Worm (Caenorhabditis elegans) whole organism, young adult: ENCODE measurements around the gene ifta-2.

Experiments
- D2030.7 ChIP-seq: fragments of 200-800 bp; sonication (Bioruptor generic); IDR thresholded peaks from 2 replicates; pipeline ENCODE4 v1.3.6; 2022; ENCODE audit warnings: missing genetic modification reagents, missing genetic modification characterization, missing compliant biosample characterization
- F33H1.4 ChIP-seq: fragments of 200-800 bp; sonication (Bioruptor generic); IDR thresholded peaks from 2 replicates; pipeline ENCODE4 v1.3.6; 2022; ENCODE audit warnings: missing genetic modification reagents, missing genetic modification characterization, missing compliant biosample characterization
- F57A8.1 ChIP-seq: fragments of 200-800 bp; sonication (Bioruptor generic); optimal IDR thresholded peaks from 2 replicates; lab custom pipeline; 2018; ENCODE audit warnings: mild to moderate bottlenecking, missing genetic modification characterization, moderate library complexity, missing compliant biosample characterization
- T07F8.4 ChIP-seq: sonication (generic microtip); optimal IDR thresholded peaks from 2 replicates; lab custom pipeline; 2016; ENCODE audit warnings: mild to moderate bottlenecking, missing genetic modification characterization, moderate library complexity, missing compliant biosample characterization
- Y53G8AR.9 ChIP-seq: fragments of 200-800 bp; sonication (Bioruptor generic); conservative IDR thresholded peaks from 2 replicates; pipeline ENCODE4 v1.3.6; 2022; ENCODE audit warnings: missing genetic modification reagents, missing genetic modification characterization, missing compliant biosample characterization
- Y56A3A.18 ChIP-seq: fragments of 200-800 bp; sonication (Bioruptor generic); IDR thresholded peaks from 2 replicates; pipeline ENCODE4 v1.3.6; 2022; ENCODE audit warnings: missing genetic modification reagents, missing genetic modification characterization, missing compliant biosample characterization
- ZK185.1 ChIP-seq: sonication (generic microtip); optimal IDR thresholded peaks from 2 replicates; lab custom pipeline; 2016; ENCODE audit warnings: mild to moderate bottlenecking, missing genetic modification characterization, missing compliant biosample characterization; ENCODE audit not compliant: poor library complexity, severe bottlenecking
- ama-1 ChIP-seq, 3 experiments: fragments of 150-350 bp in 1 of 3; sonication (generic microtip) in 2 of 3; optimal IDR thresholded peaks; 2 replicates each; lab custom pipeline; 2014 to 2018; ENCODE audit warnings: missing biosample characterization in 2 of 3, missing genetic modification characterization in 2 of 3, missing genetic modification reagents in 2 of 3
- atf-7 ChIP-seq: sonication (generic microtip); optimal IDR thresholded peaks from 2 replicates; lab custom pipeline; 2017; ENCODE audit warnings: mild to moderate bottlenecking, missing genetic modification characterization, missing compliant biosample characterization
- athp-1 ChIP-seq: sonication (generic microtip); optimal IDR thresholded peaks from 2 replicates; lab custom pipeline; 2017; ENCODE audit warnings: mild to moderate bottlenecking, missing genetic modification characterization, missing compliant biosample characterization
- attf-3 ChIP-seq: fragments of 200-800 bp; sonication (Bioruptor generic); conservative IDR thresholded peaks from 2 replicates; pipeline ENCODE4 v1.3.6; 2022; ENCODE audit warnings: missing genetic modification reagents, missing genetic modification characterization, missing compliant biosample characterization
- attf-5 ChIP-seq: fragments of 200-800 bp; sonication (Bioruptor generic); optimal IDR thresholded peaks from 2 replicates; lab custom pipeline; 2018; ENCODE audit warnings: mild to moderate bottlenecking, missing genetic modification characterization, missing compliant biosample characterization
- bed-2 ChIP-seq: fragments of 200-800 bp; sonication (Bioruptor generic); IDR thresholded peaks from 2 replicates; pipeline ENCODE4 v1.3.6; 2022; ENCODE audit warnings: missing genetic modification reagents, missing genetic modification characterization, missing compliant biosample characterization
- ccch-3 ChIP-seq: fragments of 200-800 bp; sonication (Bioruptor generic); optimal IDR thresholded peaks from 2 replicates; lab custom pipeline; 2018; ENCODE audit warnings: mild to moderate bottlenecking, missing genetic modification characterization, missing compliant biosample characterization
- cebp-1 ChIP-seq, 2 experiments: fragments of 200-800 bp in 1 of 2; sonication (Bioruptor generic) in 1 of 2; sonication (generic microtip) in 1 of 2; IDR thresholded peaks in 1 of 2; optimal IDR thresholded peaks in 1 of 2; 2 replicates each; pipeline versions ENCODE4 v1.3.6 to Lab custom; 2017 to 2022; ENCODE audit warnings: missing compliant biosample characterization in 2 of 2, missing genetic modification characterization in 2 of 2, mild to moderate bottlenecking in 1 of 2, missing genetic modification reagents in 1 of 2, moderate library complexity in 1 of 2
- cebp-2 ChIP-seq: fragments of 200-800 bp; sonication (Bioruptor generic); IDR thresholded peaks from 2 replicates; pipeline ENCODE4 v1.3.6; 2022; ENCODE audit warnings: missing genetic modification characterization, missing compliant biosample characterization
- ceh-27 ChIP-seq: fragments of 200-800 bp; sonication (Bioruptor generic); optimal IDR thresholded peaks from 2 replicates; lab custom pipeline; 2018; ENCODE audit warnings: mild to moderate bottlenecking, missing genetic modification characterization, moderate library complexity, missing compliant biosample characterization
- ceh-91 ChIP-seq: fragments of 200-800 bp; sonication (Bioruptor generic); IDR thresholded peaks from 2 replicates; pipeline ENCODE4 v1.3.6; 2022; ENCODE audit warnings: missing genetic modification reagents, missing genetic modification characterization, missing compliant biosample characterization
- die-1 ChIP-seq: sonication (generic microtip); optimal IDR thresholded peaks from 2 replicates; lab custom pipeline; 2016; ENCODE audit warnings: missing genotype, mild to moderate bottlenecking, missing genetic modification characterization, missing compliant biosample characterization
- dox-1 ChIP-seq: fragments of 200-800 bp; sonication (Bioruptor generic); IDR thresholded peaks from 2 replicates; pipeline ENCODE4 v1.3.6; 2022; ENCODE audit warnings: missing genetic modification reagents, missing genetic modification characterization, missing compliant biosample characterization
- efl-1 ChIP-seq: fragments of 150-350 bp; optimal IDR thresholded peaks from 2 replicates; lab custom pipeline; 2014; ENCODE audit warnings: missing biosample characterization, missing genetic modification reagents, missing genetic modification characterization
- ets-4 ChIP-seq: fragments of 200-800 bp; sonication (Bioruptor generic); optimal IDR thresholded peaks from 2 replicates; lab custom pipeline; 2018; ENCODE audit warnings: mild to moderate bottlenecking, missing genetic modification characterization, missing compliant biosample characterization
- hmg-1.2 ChIP-seq: fragments of 200-800 bp; sonication (Bioruptor generic); IDR thresholded peaks from 2 replicates; pipeline ENCODE4 v1.3.6; 2022; ENCODE audit warnings: missing genetic modification reagents, missing genetic modification characterization, missing compliant biosample characterization
- hrde-1 ChIP-seq: sonication (generic microtip); optimal IDR thresholded peaks from 2 replicates; lab custom pipeline; 2016; ENCODE audit warnings: missing genetic modification characterization, mild to moderate bottlenecking, missing compliant biosample characterization, moderate library complexity, missing genotype, missing genetic modification reagents, borderline replicate concordance
- hsf-1 ChIP-seq: fragments of 200-800 bp; sonication (Bioruptor generic); IDR thresholded peaks from 2 replicates; pipeline ENCODE4 v1.3.6; 2022; ENCODE audit warnings: missing genetic modification reagents, missing genetic modification characterization, missing compliant biosample characterization
- lag-1 ChIP-seq: fragments of 200-800 bp; sonication (Bioruptor generic); IDR thresholded peaks from 2 replicates; pipeline ENCODE4 v1.3.6; 2022; ENCODE audit warnings: missing genetic modification reagents, missing genetic modification characterization, missing compliant biosample characterization
- let-607 ChIP-seq, 2 experiments: fragments of 200-800 bp in 1 of 2; sonication (Bioruptor generic) in 1 of 2; sonication (generic microtip) in 1 of 2; optimal IDR thresholded peaks; 2 replicates each; lab custom pipeline; 2016 to 2018; ENCODE audit warnings: mild to moderate bottlenecking in 2 of 2, missing compliant biosample characterization in 2 of 2, missing genetic modification characterization in 2 of 2, moderate library complexity in 2 of 2, missing genotype in 1 of 2
- lin-26 ChIP-seq: fragments of 200-800 bp; sonication (Bioruptor generic); IDR thresholded peaks from 2 replicates; pipeline ENCODE4 v1.3.6; 2022; ENCODE audit warnings: missing genetic modification reagents, missing genetic modification characterization, missing compliant biosample characterization
- lir-1 ChIP-seq: fragments of 200-800 bp; sonication (Bioruptor generic); conservative IDR thresholded peaks from 2 replicates; pipeline ENCODE4 v1.3.6; 2022; ENCODE audit warnings: missing genetic modification reagents, missing genetic modification characterization, missing compliant biosample characterization
- madf-10 ChIP-seq: sonication (generic microtip); optimal IDR thresholded peaks from 2 replicates; lab custom pipeline; 2016; ENCODE audit warnings: mild to moderate bottlenecking, missing genetic modification characterization, missing compliant biosample characterization
- mcd-1 ChIP-seq: fragments of 200-800 bp; sonication (Bioruptor generic); IDR thresholded peaks from 2 replicates; pipeline ENCODE4 v1.3.6; 2022; ENCODE audit warnings: missing genetic modification reagents, missing genetic modification characterization, missing compliant biosample characterization
- mes-4 ChIP-seq: sonication (generic microtip); optimal IDR thresholded peaks from 2 replicates; lab custom pipeline; 2016; ENCODE audit warnings: missing genotype, missing genetic modification characterization, missing compliant biosample characterization
- nfyb-1 ChIP-seq: fragments of 200-800 bp; sonication (Bioruptor generic); IDR thresholded peaks from 2 replicates; pipeline ENCODE4 v1.3.6; 2022; ENCODE audit warnings: missing genetic modification reagents, missing genetic modification characterization, missing compliant biosample characterization
- pha-4 ChIP-seq: fragments of 150-350 bp; sonication (generic microtip); optimal IDR thresholded peaks from 2 replicates; lab custom pipeline; 2014; ENCODE audit warnings: missing biosample characterization, missing genetic modification reagents, missing genetic modification characterization
- rpc-1 ChIP-seq, 2 experiments: fragments of 150-350 bp in 1 of 2; sonication (generic microtip) in 1 of 2; optimal IDR thresholded peaks; 2 replicates each; lab custom pipeline; 2014 to 2018; ENCODE audit warnings: missing biosample characterization in 1 of 2, missing genetic modification characterization in 1 of 2, missing genetic modification reagents in 1 of 2, missing genotype in 1 of 2
- sdz-38 ChIP-seq: sonication (generic microtip); optimal IDR thresholded peaks from 2 replicates; lab custom pipeline; 2016; ENCODE audit warnings: missing genotype, missing genetic modification characterization, missing compliant biosample characterization
- snpc-3.4 ChIP-seq: sonication (generic microtip); optimal IDR thresholded peaks from 2 replicates; lab custom pipeline; 2017; ENCODE audit warnings: missing genetic modification characterization, mild to moderate bottlenecking, missing compliant biosample characterization, antibody characterized with exemption, moderate library complexity, missing genotype, missing genetic modification reagents
- snpc-4 ChIP-seq, 5 experiments: fragments of 150-350 bp in 1 of 5; sonication (generic microtip) in 4 of 5; optimal IDR thresholded peaks; 2 replicates each; lab custom pipeline; 2014 to 2018; ENCODE audit warnings: missing genetic modification characterization in 5 of 5, missing biosample characterization in 3 of 5, antibody characterized with exemption in 2 of 5, mild to moderate bottlenecking in 2 of 5, missing compliant biosample characterization in 2 of 5, missing genotype in 2 of 5, moderate library complexity in 2 of 5, missing genetic modification reagents in 1 of 5
- sptf-2 ChIP-seq: fragments of 200-800 bp; sonication (Bioruptor generic); optimal IDR thresholded peaks from 2 replicates; lab custom pipeline; 2018; ENCODE audit warnings: mild to moderate bottlenecking, missing genetic modification characterization, missing compliant biosample characterization
- unc-130 ChIP-seq: sonication (generic microtip); optimal IDR thresholded peaks from 2 replicates; lab custom pipeline; 2016; ENCODE audit warnings: missing genetic modification reagents, missing genetic modification characterization, missing compliant biosample characterization
- unc-62 ChIP-seq: fragments of 150-350 bp; optimal IDR thresholded peaks from 2 replicates; lab custom pipeline; 2014; ENCODE audit warnings: missing biosample characterization, missing genetic modification reagents, missing genetic modification characterization
- zim-3 ChIP-seq: sonication (generic microtip); optimal IDR thresholded peaks from 2 replicates; lab custom pipeline; 2017; ENCODE audit warnings: mild to moderate bottlenecking, missing genetic modification characterization, moderate library complexity, missing compliant biosample characterization
- ztf-26 ChIP-seq: sonication (generic microtip); optimal IDR thresholded peaks from 2 replicates; lab custom pipeline; 2017; ENCODE audit warnings: missing genetic modification characterization, missing compliant biosample characterization
- ztf-6 ChIP-seq: fragments of 200-800 bp; sonication (Bioruptor generic); IDR thresholded peaks from 2 replicates; pipeline ENCODE4 v1.3.6; 2022; ENCODE audit warnings: missing genetic modification reagents, missing genetic modification characterization, missing compliant biosample characterization

The ifta-2 gene

ce11 chrIV:17273602-17274110, 28.2 kb downstream of the ifta-2 start, which contains the start of gene gln-5 (continued):
- peak; percentile 97 for TF ChIP-seq D2030.7
- TF ChIP-seq ets-4 (GFP tag; lab: Kevin White, UChicago), result no peak
- peak; percentile 95 for TF ChIP-seq hsf-1 (GFP tag; lab: Robert Waterston, UW)
- TF ChIP-seq F33H1.4 (GFP tag; lab: Robert Waterston, UW), result peak; percentile 74
- peak; percentile 52; the same call in 1 of the 2 replicates for TF ChIP-seq hmg-1.2
- no peak for TF ChIP-seq unc-62 (GFP tag; lab: Kevin White, UChicago)
- no peak for TF ChIP-seq Y56A3A.18
- TF ChIP-seq mes-4, result no peak
- no peak for TF ChIP-seq F57A8.1 (GFP tag; lab: Kevin White, UChicago)
- TF ChIP-seq ztf-6 (GFP tag; lab: Robert Waterston, UW), result no peak
- peak; percentile 16 for TF ChIP-seq athp-1
- TF ChIP-seq cebp-2 (GFP tag; lab: Robert Waterston, UW), result no peak
- no peak for TF ChIP-seq T07F8.4 (tag; lab: Kevin White, UChicago)
- no peak for TF ChIP-seq ZK185.1 (tag; lab: Kevin White, UChicago)
- no peak for TF ChIP-seq lag-1
- no peak for TF ChIP-seq rpc-1 (optimal IDR thresholded peaks at IDR 0.05; lab: Kevin White, UChicago)
- TF ChIP-seq rpc-1 (tag; optimal IDR thresholded peaks at IDR 0.05; lab: Kevin White, UChicago), result no peak
- TF ChIP-seq hrde-1 (tag; lab: Kevin White, UChicago), result no peak
- peak; percentile 27; the same call in 1 of the 2 replicates for TF ChIP-seq nfyb-1 (GFP tag; lab: Robert Waterston, UW)
- no peak for TF ChIP-seq bed-2
- TF ChIP-seq Y53G8AR.9 (GFP tag; lab: Robert Waterston, UW), result no peak
- TF ChIP-seq die-1 (tag; lab: Kevin White, UChicago), result no peak
- no peak for TF ChIP-seq ccch-3 (GFP tag; lab: Kevin White, UChicago)
- TF ChIP-seq cebp-1 (GFP tag; IDR thresholded peaks at IDR 0.05; lab: Robert Waterston, UW), result no peak
- TF ChIP-seq cebp-1 (tag; optimal IDR thresholded peaks at IDR 0.05; lab: Kevin White, UChicago), result no peak
- no peak; the same call in 1 of the 2 replicates for TF ChIP-seq lir-1
- TF ChIP-seq ama-1 (optimal IDR thresholded peaks at IDR 0.05; lab: Kevin White, UChicago), result no peak
- TF ChIP-seq ama-1 (GFP tag; optimal IDR thresholded peaks at IDR 0.05; lab: Kevin White, UChicago), result no peak
- TF ChIP-seq ceh-91 (GFP tag; lab: Robert Waterston, UW), result peak; percentile 94
- TF ChIP-seq attf-5 (GFP tag; lab: Kevin White, UChicago), result no peak
- TF ChIP-seq snpc-3.4 (tag; lab: Kevin White, UChicago), result peak; percentile 82
- no peak for TF ChIP-seq madf-10 (tag; lab: Kevin White, UChicago)
- TF ChIP-seq atf-7 (tag; lab: Kevin White, UChicago), result no peak
- TF ChIP-seq lin-26 (GFP tag; lab: Robert Waterston, UW), result no peak
- TF ChIP-seq efl-1 (GFP tag; lab: Kevin White, UChicago), result peak; percentile 97
- no peak for TF ChIP-seq ceh-27 (GFP tag; lab: Kevin White, UChicago)
- TF ChIP-seq sptf-2 (GFP tag; lab: Kevin White, UChicago), result no peak
- TF ChIP-seq let-607 (tag; optimal IDR thresholded peaks at IDR 0.05; lab: Kevin White, UChicago), result no peak
- TF ChIP-seq mcd-1 (GFP tag; lab: Robert Waterston, UW), result peak; percentile 37; the same call in 1 of the 2 replicates
- TF ChIP-seq ztf-26 (tag; lab: Kevin White, UChicago), result no peak
- no peak for TF ChIP-seq sdz-38
- peak; percentile 81 for TF ChIP-seq dox-1 (GFP tag; lab: Robert Waterston, UW)
- no peak for TF ChIP-seq zim-3
- no peak for TF ChIP-seq pha-4 (tag; lab: Kevin White, UChicago)
- TF ChIP-seq unc-130 (GFP tag; lab: Kevin White, UChicago), result no peak
- peak; percentile 35 for TF ChIP-seq snpc-4 (GFP tag; optimal IDR thresholded peaks at IDR 0.05; lab: Kevin White, UChicago)
- peak in 3 of 4 experiments; percentile 16 to 76 (median 71) for TF ChIP-seq snpc-4 (tag; optimal IDR thresholded peaks at IDR 0.05; lab: Kevin White, UChicago)
- no peak for TF ChIP-seq attf-3 (GFP tag; lab: Robert Waterston, UW)
